Fruit fly (Drosophila melanogaster): ENCODE data around the gene CG10183.

The CG10183 gene

DNA sequence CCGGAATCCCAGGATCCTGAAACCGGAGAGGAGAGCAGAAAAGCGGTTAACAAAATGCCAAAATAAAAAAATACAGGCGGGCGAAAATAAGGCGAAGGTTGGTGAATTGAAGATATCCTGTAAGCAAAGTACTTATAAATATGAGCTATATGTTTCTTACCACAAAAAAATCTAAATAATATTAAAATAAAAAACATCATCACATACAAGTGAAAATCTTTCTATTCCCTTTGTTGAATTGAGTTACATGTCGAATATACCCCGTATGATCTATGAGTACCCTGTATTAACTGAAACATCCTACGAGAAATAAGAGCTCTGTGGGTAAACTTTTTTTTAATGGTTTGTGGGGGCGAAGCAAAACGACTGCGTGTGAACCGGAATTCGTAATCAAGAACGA is 13.3 kb upstream of the CG10183 start:
- TF ChIP-seq Ets96B (tag; optimal IDR thresholded peaks at IDR 0.05) (no peak), CG32006 (GFP tag; optimal IDR thresholded peaks at IDR 0.05) (no peak), pdm3 (GFP tag; optimal IDR thresholded peaks at IDR 0.05) (no peak), CG31627 (GFP tag; optimal IDR thresholded peaks at IDR 0.05) (no peak), CG8319 (GFP tag; optimal IDR thresholded peaks at IDR 0.05) (no peak), Eip93F (GFP tag; optimal IDR thresholded peaks at IDR 0.05) (no peak), Ets21C (GFP tag; optimal IDR thresholded peaks at IDR 0.05) (no peak), CG34406 (GFP tag; optimal IDR thresholded peaks at IDR 0.05) (no peak), CG15336 (GFP tag; IDR thresholded peaks at IDR 0.05) (no peak), CG6854 (GFP tag; optimal IDR thresholded peaks at IDR 0.05) (no peak), CG6792 (GFP tag; optimal IDR thresholded peaks at IDR 0.05) (no peak), CG8632 (GFP tag; optimal IDR thresholded peaks at IDR 0.05) (no peak), achi (GFP tag; optimal IDR thresholded peaks at IDR 0.05) (no peak), CG6808 (GFP tag; optimal IDR thresholded peaks at IDR 0.05) (no peak), Smox (GFP tag; optimal IDR thresholded peaks at IDR 0.05) (no peak), dac (GFP tag; optimal IDR thresholded peaks at IDR 0.05) (no peak)

DNA sequence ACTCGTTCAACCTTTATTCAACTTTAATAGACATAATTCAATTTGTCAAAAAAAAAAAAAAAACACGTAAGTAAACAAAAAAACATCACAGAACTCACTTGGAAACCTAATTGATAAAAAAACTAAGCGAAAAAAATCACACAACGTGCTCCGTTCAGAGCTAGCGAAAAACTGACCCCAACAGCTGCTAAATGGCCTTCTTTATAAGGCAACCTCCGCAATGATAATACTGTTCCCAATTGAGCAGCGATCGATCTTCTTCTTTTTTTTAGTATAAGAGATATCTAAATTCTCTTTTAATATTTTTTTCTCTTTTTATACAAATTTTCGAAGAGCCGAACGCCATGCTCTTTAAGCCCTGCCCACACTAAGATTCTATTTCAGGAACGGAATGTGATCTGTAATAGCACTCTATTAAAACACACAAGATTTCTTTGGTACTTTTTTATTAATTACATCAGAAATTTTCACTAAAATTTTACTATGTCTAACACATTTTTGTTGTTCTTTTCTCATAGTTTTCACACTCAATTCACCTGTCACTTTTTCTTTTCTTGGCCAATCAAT is 6.6 kb upstream of the CG10183 start, which contains the start of gene CG10184:
CG10184 (minus strand) TSS at position 181 of the 567 bp plus-strand sequence.
- no peak for TF ChIP-seq fkh (GFP tag; optimal IDR thresholded peaks at IDR 0.05)
- no peak for TF ChIP-seq Sox14 (GFP tag; optimal IDR thresholded peaks at IDR 0.05)
- peak; percentile 6 for TF ChIP-seq CG6808 (GFP tag; optimal IDR thresholded peaks at IDR 0.05)
- no peak for TF ChIP-seq Blimp-1 (GFP tag; optimal IDR thresholded peaks at IDR 0.05)
- TF ChIP-seq CG15336 (GFP tag; IDR thresholded peaks at IDR 0.05): peak; percentile 21
- peak; percentile 33; the same call in 1 of the 3 replicates for TF ChIP-seq eg (GFP tag; IDR thresholded peaks at IDR 0.05)
- TF ChIP-seq CG6163 (GFP tag; IDR thresholded peaks at IDR 0.05): peak; percentile 69; the same call in 2 of the 3 replicates
- TF ChIP-seq CG10631 (GFP tag; optimal IDR thresholded peaks at IDR 0.05): no peak
- TF ChIP-seq net (GFP tag; optimal IDR thresholded peaks at IDR 0.05): peak; percentile 17
- peak; percentile 44; the same call in 1 of the 3 replicates for TF ChIP-seq CG8119 (GFP tag; IDR thresholded peaks at IDR 0.05)
- peak; percentile 92 for TF ChIP-seq CG8319 (GFP tag; optimal IDR thresholded peaks at IDR 0.05)
- TF ChIP-seq vri (GFP tag; optimal IDR thresholded peaks at IDR 0.05): peak; percentile 50
- TF ChIP-seq CG10669 (GFP tag; optimal IDR thresholded peaks at IDR 0.05): peak; percentile 23

DNA sequence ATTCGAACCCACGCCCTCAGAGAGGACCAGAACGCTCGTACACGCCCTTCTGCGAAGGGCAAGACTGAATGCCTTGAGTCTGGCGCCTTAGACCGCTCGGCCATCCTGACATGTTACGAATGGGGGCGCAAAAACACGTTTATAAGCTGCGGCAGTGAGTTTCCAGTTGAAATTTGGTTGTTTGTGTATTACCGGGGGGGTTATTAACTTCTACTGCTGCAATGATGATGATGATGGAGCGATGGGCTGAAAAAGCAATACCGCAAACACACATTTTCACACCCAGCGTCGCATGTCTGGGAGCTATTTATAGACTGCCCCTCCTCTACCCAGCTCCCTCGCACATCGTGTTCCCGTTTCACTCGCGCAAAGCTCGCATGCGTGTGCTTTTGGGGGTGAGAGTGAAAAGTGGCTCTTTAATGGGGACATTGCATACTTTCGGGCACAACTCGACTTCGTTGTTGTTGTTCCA is 2.5 kb upstream of the CG10183 start:
- TF ChIP-seq CG6163 (GFP tag; IDR thresholded peaks at IDR 0.05) (0 out of 3 replicates have a peak, but pooled peaks have one; percentile 43), fd59A (GFP tag; optimal IDR thresholded peaks at IDR 0.05) (no peak), fkh (GFP tag; optimal IDR thresholded peaks at IDR 0.05) (peak; percentile 48), ss (GFP tag; optimal IDR thresholded peaks at IDR 0.05) (peak; percentile 15 to 46), svp (GFP tag) (peak; percentile 81), CG1621 (tag; optimal IDR thresholded peaks at IDR 0.05) (no peak), Hr39 (GFP tag; optimal IDR thresholded peaks at IDR 0.05) (no peak), achi (GFP tag; optimal IDR thresholded peaks at IDR 0.05) (no peak), CG10631 (GFP tag; optimal IDR thresholded peaks at IDR 0.05) (no peak), eg (GFP tag; IDR thresholded peaks at IDR 0.05) (0 out of 3 replicates have a peak, but pooled peaks have one; percentile 22), Blimp-1 (GFP tag; optimal IDR thresholded peaks at IDR 0.05) (peak; percentile 1), vri (GFP tag; optimal IDR thresholded peaks at IDR 0.05) (peak; percentile 60), Eip78C (GFP tag) (peak; percentile 75)

dm6 chr3R:23596173-23596572 is 2.7 kb downstream of the CG10183 start, which contains the start of gene CG16723:
Gene CG16723 (minus strand): TSS chr3R:23596273.
- TF ChIP-seq CG15336 (GFP tag; IDR thresholded peaks at IDR 0.05) (no peak), Hr4 (GFP tag; optimal IDR thresholded peaks at IDR 0.05) (no peak), svp (GFP tag) (peak; percentile 22)
